Fruit fly (Drosophila melanogaster): ENCODE data around the gene otu.

- TF ChIP-seq pan (optimal IDR thresholded peaks at IDR 0.05): no peak
- no peak for TF ChIP-seq CG8478 (optimal IDR thresholded peaks at IDR 0.05)
- TF ChIP-seq psq (optimal IDR thresholded peaks at IDR 0.05): no peak
- TF ChIP-seq Dll (optimal IDR thresholded peaks at IDR 0.05): no peak
- TF ChIP-seq EcR (GFP tag; optimal IDR thresholded peaks at IDR 0.05): no peak
Observed at dm6 chrX:8442912-8443311, 46.4 kb downstream of the otu start.
